Fruit fly (Drosophila melanogaster) whole organism, embryonic: ENCODE results near the gene CG18577.

Source experiments
- Atf3 ChIP-seq: fragments of 200-800 bp; sonication (Bioruptor generic); optimal IDR thresholded peaks from 3 replicates; lab custom pipeline; 2016; ENCODE audit warnings: missing biosample characterization, missing genetic modification characterization
- CG10462 ChIP-seq: fragments of 200-800 bp; sonication (Bioruptor generic); optimal IDR thresholded peaks from 2 replicates; lab custom pipeline; 2016; ENCODE audit warnings: missing biosample characterization, missing genetic modification characterization
- CG11093 ChIP-seq: fragments of 200-800 bp; sonication (Bioruptor generic); IDR thresholded peaks from 3 replicates; pipeline ENCODE4 v1.3.6; 2022; ENCODE audit warnings: missing biosample characterization, missing genetic modification characterization
- CG12071 ChIP-seq: fragments of 200-800 bp; sonication (Bioruptor generic); optimal IDR thresholded peaks from 3 replicates; lab custom pipeline; 2018; ENCODE audit warnings: missing biosample characterization, mild to moderate bottlenecking, missing genetic modification characterization
- CG13424 ChIP-seq: fragments of 200-800 bp; sonication (Bioruptor generic); optimal IDR thresholded peaks from 2 replicates; lab custom pipeline; 2019; ENCODE audit warnings: missing biosample characterization, mild to moderate bottlenecking, missing genetic modification characterization, moderate library complexity
- CG14441 ChIP-seq: fragments of 200-800 bp; sonication (Bioruptor generic); IDR thresholded peaks from 2 replicates; pipeline ENCODE4 v1.3.6; 2022; ENCODE audit warnings: missing biosample characterization, missing genetic modification characterization
- CG15269 ChIP-seq: fragments of 200-800 bp; sonication (Bioruptor generic); optimal IDR thresholded peaks from 2 replicates; lab custom pipeline; 2018; ENCODE audit warnings: missing biosample characterization, mild to moderate bottlenecking, missing genetic modification characterization, moderate library complexity
- CG1529 ChIP-seq: fragments of 200-800 bp; sonication (Bioruptor generic); optimal IDR thresholded peaks from 3 replicates; lab custom pipeline; 2018; ENCODE audit warnings: missing biosample characterization, missing genetic modification characterization
- CG18599 ChIP-seq: fragments of 200-800 bp; sonication (Bioruptor generic); optimal IDR thresholded peaks from 3 replicates; lab custom pipeline; 2017; ENCODE audit warnings: missing biosample characterization, missing genetic modification characterization, mild to moderate bottlenecking, moderate library complexity, missing genetic modification reagents
- CG2678 ChIP-seq: fragments of 200-800 bp; sonication (Bioruptor generic); optimal IDR thresholded peaks from 3 replicates; lab custom pipeline; 2019; ENCODE audit warnings: missing biosample characterization, mild to moderate bottlenecking, missing genetic modification characterization, moderate library complexity
- CG31388 ChIP-seq: fragments of 200-800 bp; sonication (Bioruptor generic); optimal IDR thresholded peaks from 2 replicates; lab custom pipeline; 2016; ENCODE audit warnings: missing biosample characterization, missing genetic modification characterization
- CG32767 ChIP-seq: fragments of 200-800 bp; sonication (Bioruptor generic); IDR thresholded peaks from 2 replicates; pipeline ENCODE4 v1.3.6; 2022; ENCODE audit warnings: missing biosample characterization, missing genetic modification characterization
- CG3407 ChIP-seq: fragments of 200-800 bp; sonication (Bioruptor generic); optimal IDR thresholded peaks from 2 replicates; lab custom pipeline; 2018; ENCODE audit warnings: missing biosample characterization, mild to moderate bottlenecking, missing genetic modification characterization
- CG4282 ChIP-seq: fragments of 200-800 bp; sonication (Bioruptor generic); optimal IDR thresholded peaks from 2 replicates; lab custom pipeline; 2016; ENCODE audit warnings: missing biosample characterization, missing genetic modification characterization
- CG4820 ChIP-seq: fragments of 200-800 bp; sonication (Bioruptor generic); optimal IDR thresholded peaks from 3 replicates; lab custom pipeline; 2016; ENCODE audit warnings: missing biosample characterization, missing genetic modification characterization
- CG4854 ChIP-seq: fragments of 200-800 bp; sonication (Bioruptor generic); optimal IDR thresholded peaks from 2 replicates; lab custom pipeline; 2016; ENCODE audit warnings: missing biosample characterization, missing genetic modification characterization, inconsistent platforms
- CG5180 ChIP-seq: fragments of 200-800 bp; sonication (Bioruptor generic); optimal IDR thresholded peaks from 3 replicates; lab custom pipeline; 2017; ENCODE audit warnings: missing biosample characterization, missing genetic modification characterization, mild to moderate bottlenecking, moderate library complexity, missing genetic modification reagents
- CG5953 ChIP-seq: fragments of 200-800 bp; sonication (Bioruptor generic); IDR thresholded peaks from 2 replicates; pipeline ENCODE4 v1.3.6; 2022; ENCODE audit warnings: missing biosample characterization, missing genetic modification characterization
- CG6765 ChIP-seq: fragments of 200-800 bp; sonication (Bioruptor generic); optimal IDR thresholded peaks from 3 replicates; lab custom pipeline; 2017; ENCODE audit warnings: missing biosample characterization, mild to moderate bottlenecking, missing genetic modification characterization
- CG7963 ChIP-seq: fragments of 200-800 bp; sonication (Bioruptor generic); IDR thresholded peaks from 3 replicates; pipeline ENCODE4 v1.3.6; 2022; ENCODE audit warnings: missing biosample characterization, missing genetic modification characterization; ENCODE audit not compliant: partially characterized antibody
- CG7987 ChIP-seq: fragments of 200-800 bp; sonication (Bioruptor generic); optimal IDR thresholded peaks from 2 replicates; lab custom pipeline; 2018; ENCODE audit warnings: missing biosample characterization, mild to moderate bottlenecking, missing genetic modification characterization, moderate library complexity
- CG8478 ChIP-seq: fragments of >200 bp; optimal IDR thresholded peaks from 2 replicates; lab custom pipeline; 2018
- CG9876 ChIP-seq: fragments of 200-800 bp; sonication (Bioruptor generic); optimal IDR thresholded peaks from 2 replicates; lab custom pipeline; 2016; ENCODE audit warnings: missing biosample characterization, missing genetic modification characterization
- Dbx ChIP-seq: fragments of 200-800 bp; sonication (Bioruptor generic); IDR thresholded peaks from 3 replicates; pipeline ENCODE4 v1.3.6; 2022; ENCODE audit warnings: missing biosample characterization, missing genetic modification characterization
- Dip2 ChIP-seq: fragments of 200-800 bp; sonication (Bioruptor generic); IDR thresholded peaks from 2 replicates; pipeline ENCODE4 v1.3.6; 2022; ENCODE audit warnings: missing biosample characterization, missing genetic modification characterization
- Dp ChIP-seq: fragments of 200-800 bp; sonication (Bioruptor generic); optimal IDR thresholded peaks from 2 replicates; lab custom pipeline; 2018; ENCODE audit warnings: missing biosample characterization, mild to moderate bottlenecking, missing genetic modification characterization, moderate library complexity
- Fer1 ChIP-seq: fragments of 200-800 bp; sonication (Bioruptor generic); optimal IDR thresholded peaks from 2 replicates; lab custom pipeline; 2017; ENCODE audit warnings: missing biosample characterization, mild to moderate bottlenecking, missing genetic modification characterization
- HHEX ChIP-seq: fragments of 200-800 bp; sonication (Bioruptor generic); optimal IDR thresholded peaks from 3 replicates; lab custom pipeline; 2017; ENCODE audit warnings: missing biosample characterization, mild to moderate bottlenecking, missing genetic modification characterization, missing genetic modification reagents
- HLH3B ChIP-seq: fragments of 200-800 bp; sonication (Bioruptor generic); IDR thresholded peaks from 2 replicates; pipeline ENCODE4 v1.3.6; 2022; ENCODE audit warnings: missing biosample characterization, missing genetic modification characterization
- Hr39 ChIP-seq: fragments of >200 bp; optimal IDR thresholded peaks from 2 replicates; lab custom pipeline; 2017
- ara ChIP-seq: fragments of 200-800 bp; sonication (Bioruptor generic); IDR thresholded peaks from 2 replicates; pipeline ENCODE4 v1.3.6; 2022; ENCODE audit warnings: missing biosample characterization, missing genetic modification characterization
- bigmax ChIP-seq: fragments of 200-800 bp; sonication (Bioruptor generic); optimal IDR thresholded peaks from 2 replicates; lab custom pipeline; 2018; ENCODE audit warnings: missing biosample characterization, mild to moderate bottlenecking, missing genetic modification characterization
- cg ChIP-seq: fragments of 200-800 bp; sonication (Bioruptor generic); optimal IDR thresholded peaks from 3 replicates; lab custom pipeline; 2019; ENCODE audit warnings: missing biosample characterization, mild to moderate bottlenecking, missing genetic modification characterization, moderate library complexity
- chinmo ChIP-seq: fragments of 200-800 bp; sonication (Bioruptor generic); IDR thresholded peaks from 4 replicates; pipeline ENCODE4 v1.3.6; 2022; ENCODE audit warnings: missing biosample characterization, missing genetic modification characterization; ENCODE audit not compliant: partially characterized antibody
- croc ChIP-seq: fragments of 200-800 bp; sonication (Bioruptor generic); conservative IDR thresholded peaks from 3 replicates; pipeline ENCODE4 v1.3.6; 2022; ENCODE audit warnings: missing biosample characterization, missing genetic modification characterization
- cwo ChIP-seq: fragments of 200-800 bp; sonication (Bioruptor generic); optimal IDR thresholded peaks from 3 replicates; lab custom pipeline; 2017; ENCODE audit warnings: missing biosample characterization, missing genetic modification characterization, mild to moderate bottlenecking, moderate library complexity, missing genetic modification reagents
- eve ChIP-seq, 2 experiments: fragments of >200 bp; optimal IDR thresholded peaks; 2 replicates each; lab custom pipeline; 2017; ENCODE audit warnings: missing biosample characterization in 2 of 2, missing genetic modification characterization in 2 of 2
- fd64A ChIP-seq: fragments of 200-800 bp; sonication (Bioruptor generic); optimal IDR thresholded peaks from 3 replicates; lab custom pipeline; 2018; ENCODE audit warnings: missing biosample characterization, mild to moderate bottlenecking, missing genetic modification characterization
- gcm2 ChIP-seq: fragments of 200-800 bp; sonication (Bioruptor generic); optimal IDR thresholded peaks from 2 replicates; lab custom pipeline; 2016; ENCODE audit warnings: missing biosample characterization, missing genetic modification characterization
- hb ChIP-seq: fragments of 200-800 bp; sonication (Bioruptor generic); IDR thresholded peaks from 3 replicates; pipeline ENCODE4 v1.3.6; 2022; ENCODE audit warnings: missing biosample characterization, missing genetic modification characterization; ENCODE audit not compliant: partially characterized antibody
- hbn ChIP-seq: fragments of 200-800 bp; sonication (Bioruptor generic); IDR thresholded peaks from 2 replicates; pipeline ENCODE4 v1.3.6; 2022; ENCODE audit warnings: missing biosample characterization, missing genetic modification characterization; ENCODE audit not compliant: partially characterized antibody
- hth ChIP-seq: fragments of >200 bp; optimal IDR thresholded peaks from 2 replicates; lab custom pipeline; 2017; ENCODE audit warnings: inconsistent platforms
- jigr1 ChIP-seq: fragments of 200-800 bp; sonication (Bioruptor generic); IDR thresholded peaks from 3 replicates; pipeline ENCODE4 v1.3.6; 2022; ENCODE audit warnings: missing biosample characterization, missing genetic modification characterization
- lbe ChIP-seq: fragments of 200-800 bp; sonication (Bioruptor generic); optimal IDR thresholded peaks from 2 replicates; lab custom pipeline; 2016; ENCODE audit warnings: missing biosample characterization, mild to moderate bottlenecking, missing genetic modification characterization
- maf-S ChIP-seq: fragments of 200-800 bp; sonication (Bioruptor generic); optimal IDR thresholded peaks from 2 replicates; lab custom pipeline; 2016; ENCODE audit warnings: missing biosample characterization, missing genetic modification characterization
- ranshi ChIP-seq: fragments of 200-800 bp; sonication (Bioruptor generic); IDR thresholded peaks from 2 replicates; pipeline ENCODE4 v1.3.6; 2022; ENCODE audit warnings: missing biosample characterization, missing genetic modification characterization
- ro ChIP-seq: fragments of 200-800 bp; sonication (Bioruptor generic); IDR thresholded peaks from 2 replicates; pipeline ENCODE4 v1.3.6; 2022; ENCODE audit warnings: missing biosample characterization, missing genetic modification characterization
- run ChIP-seq: fragments of 200-800 bp; sonication (Bioruptor generic); optimal IDR thresholded peaks from 3 replicates; lab custom pipeline; 2018; ENCODE audit warnings: missing biosample characterization, mild to moderate bottlenecking, missing genetic modification characterization
- tna ChIP-seq: fragments of 200-800 bp; sonication (Bioruptor generic); IDR thresholded peaks from 2 replicates; pipeline ENCODE4 v1.3.6; 2022; ENCODE audit warnings: missing biosample characterization, missing genetic modification characterization; ENCODE audit not compliant: partially characterized antibody
- vvl ChIP-seq: fragments of 200-800 bp; sonication (Bioruptor generic); IDR thresholded peaks from 2 replicates; pipeline ENCODE4 v1.3.6; 2022; ENCODE audit warnings: missing biosample characterization, missing genetic modification characterization

CG18577 gene

dm6 chr3R:11196648-11197388, 926 bp downstream of the CG18577 start:
- no peak for TF ChIP-seq Hr39 (lab: Kevin White, UChicago)
- no peak for TF ChIP-seq tna
- no peak for TF ChIP-seq CG4282 (GFP tag; lab: Kevin White, UChicago)
- peak; percentile 99 for TF ChIP-seq Dbx (GFP tag; lab: Robert Waterston, UW)
- TF ChIP-seq CG7963 (GFP tag; lab: Robert Waterston, UW) = no peak
- peak; percentile 64 for TF ChIP-seq CG9876 (GFP tag; lab: Kevin White, UChicago)
- TF ChIP-seq CG3407 (GFP tag; lab: Kevin White, UChicago) = peak; percentile 96
- peak in 1 of 2 experiments; percentile 99 for TF ChIP-seq eve (GFP tag; optimal IDR thresholded peaks at IDR 0.05; lab: Kevin White, UChicago)
- TF ChIP-seq cg = peak; percentile 68
- no peak for TF ChIP-seq hbn
- no peak for TF ChIP-seq hth
- peak; percentile 99 for TF ChIP-seq Fer1 (GFP tag; lab: Kevin White, UChicago)
- TF ChIP-seq hb (GFP tag; lab: Robert Waterston, UW) = no peak
- peak; percentile 100 for TF ChIP-seq CG2678 (tag; lab: Kevin White, UChicago)
- TF ChIP-seq CG14441 = peak; percentile 98
- peak; percentile 99 for TF ChIP-seq CG32767 (GFP tag; lab: Robert Waterston, UW)
- TF ChIP-seq ranshi (GFP tag; lab: Robert Waterston, UW) = peak; percentile 97
- peak; percentile 98 for TF ChIP-seq cwo (GFP tag; lab: Kevin White, UChicago)
- TF ChIP-seq jigr1 (GFP tag; lab: Robert Waterston, UW) = peak; percentile 99
- TF ChIP-seq CG12071 (GFP tag; lab: Kevin White, UChicago) = peak; percentile 91
- TF ChIP-seq CG13424 (tag; lab: Kevin White, UChicago) = peak; percentile 99
- TF ChIP-seq croc (GFP tag; lab: Robert Waterston, UW) = peak; percentile 99
- peak; percentile 98 for TF ChIP-seq HHEX
- TF ChIP-seq CG18599 (GFP tag; lab: Kevin White, UChicago) = peak; percentile 99
- TF ChIP-seq CG6765 = peak; percentile 98
- TF ChIP-seq CG10462 = peak; percentile 91
- TF ChIP-seq ro (GFP tag; lab: Robert Waterston, UW) = peak; percentile 97
- peak; percentile 93 for TF ChIP-seq CG7987 (GFP tag; lab: Kevin White, UChicago)
- peak; percentile 98 for TF ChIP-seq run (tag; lab: Kevin White, UChicago)
- peak; percentile 85 for TF ChIP-seq lbe (GFP tag; lab: Kevin White, UChicago)
- peak; percentile 98 for TF ChIP-seq CG11093
- peak; percentile 83 for TF ChIP-seq Atf3 (GFP tag; lab: Kevin White, UChicago)
- peak; percentile 85 for TF ChIP-seq fd64A
- TF ChIP-seq Dp (GFP tag; lab: Kevin White, UChicago) = peak; percentile 23
- TF ChIP-seq CG4854 = peak; percentile 85
- TF ChIP-seq bigmax = peak; percentile 49
- TF ChIP-seq chinmo (GFP tag; lab: Robert Waterston, UW) = peak; percentile 78; the same call in 2 of the 4 replicates
- TF ChIP-seq CG5180 (GFP tag; lab: Kevin White, UChicago) = peak; percentile 93
- peak; percentile 98 for TF ChIP-seq HLH3B (GFP tag; lab: Robert Waterston, UW)
- TF ChIP-seq maf-S = peak; percentile 81
- peak; percentile 97 for TF ChIP-seq CG1529 (GFP tag; lab: Kevin White, UChicago)
- TF ChIP-seq vvl (GFP tag; lab: Robert Waterston, UW) = peak; percentile 98
- no peak for TF ChIP-seq gcm2 (GFP tag; lab: Kevin White, UChicago)
- no peak for TF ChIP-seq CG8478 (lab: Kevin White, UChicago)
- peak; percentile 80 for TF ChIP-seq Dip2 (GFP tag; lab: Robert Waterston, UW)
- TF ChIP-seq CG31388 (GFP tag; lab: Kevin White, UChicago) = peak; percentile 88
- peak; percentile 97 for TF ChIP-seq CG4820 (GFP tag; lab: Kevin White, UChicago)
- peak; percentile 99 for TF ChIP-seq CG15269
- peak; percentile 96 for TF ChIP-seq ara (GFP tag; lab: Robert Waterston, UW)
- peak; percentile 96 for TF ChIP-seq CG5953 (GFP tag; lab: Robert Waterston, UW)
